Worm (Caenorhabditis elegans): ENCODE data around the gene K07E12.2.

ce11 chrIII:6709983-6710382, 27.1 kb upstream of the K07E12.2 start, which contains the start of gene isw-1:
- TF ChIP-seq ref-1 (GFP tag; conservative IDR thresholded peaks at IDR 0.05) (no peak), tab-1 (GFP tag; IDR thresholded peaks at IDR 0.05) (no peak), flt-1 (GFP tag; IDR thresholded peaks at IDR 0.05) (no peak), med-1 (GFP tag; optimal IDR thresholded peaks at IDR 0.05; ENCODE audit: insufficient read depth) (no peak), klf-2 (GFP tag; conservative IDR thresholded peaks at IDR 0.05) (no peak), ztf-23 (GFP tag; IDR thresholded peaks at IDR 0.05) (no peak), ztf-29 (GFP tag; IDR thresholded peaks at IDR 0.05) (no peak)

Data from whole organism, midembryonic.